Fruit fly (Drosophila melanogaster) whole organism, embryonic: ENCODE data around the gene hd.
A peak's percentile ranks its signal among the peaks of the same experiment; 100 is the strongest.

Experiments used
- CG12659 ChIP-seq: fragments of 200-800 bp; sonication (Bioruptor generic); optimal IDR thresholded peaks from 3 replicates; lab custom pipeline; 2017; ENCODE audit warnings: mild to moderate bottlenecking, missing biosample characterization, missing genetic modification reagents, missing genetic modification characterization
- CG13287 ChIP-seq: fragments of 200-800 bp; sonication (Bioruptor generic); IDR thresholded peaks from 2 replicates; pipeline ENCODE4 v1.3.6; 2022; ENCODE audit warnings: missing biosample characterization, missing genetic modification characterization; ENCODE audit not compliant: partially characterized antibody
- CG1602 ChIP-seq: fragments of 200-800 bp; sonication (Bioruptor generic); optimal IDR thresholded peaks from 3 replicates; lab custom pipeline; 2016; ENCODE audit warnings: missing biosample characterization, missing genetic modification characterization
- CG1603 ChIP-seq: fragments of 200-800 bp; sonication (Bioruptor generic); optimal IDR thresholded peaks from 2 replicates; lab custom pipeline; 2019; ENCODE audit warnings: missing biosample characterization, mild to moderate bottlenecking, missing genetic modification characterization, moderate library complexity
- CG1647 ChIP-seq: fragments of 200-800 bp; sonication (Bioruptor generic); optimal IDR thresholded peaks from 3 replicates; lab custom pipeline; 2016; ENCODE audit warnings: missing biosample characterization, missing genetic modification characterization
- CG16813 ChIP-seq: fragments of 200-800 bp; sonication (Bioruptor generic); IDR thresholded peaks from 3 replicates; pipeline ENCODE4 v1.3.6; 2022; ENCODE audit warnings: missing biosample characterization, missing genetic modification characterization; ENCODE audit not compliant: partially characterized antibody
- CG2116 ChIP-seq: fragments of 200-800 bp; sonication (Bioruptor generic); optimal IDR thresholded peaks from 3 replicates; lab custom pipeline; 2018; ENCODE audit warnings: missing biosample characterization, mild to moderate bottlenecking, missing genetic modification characterization
- CG2678 ChIP-seq: fragments of 200-800 bp; sonication (Bioruptor generic); optimal IDR thresholded peaks from 3 replicates; lab custom pipeline; 2019; ENCODE audit warnings: missing biosample characterization, mild to moderate bottlenecking, missing genetic modification characterization, moderate library complexity
- CG3065 ChIP-seq: fragments of 200-800 bp; sonication (Bioruptor generic); optimal IDR thresholded peaks from 2 replicates; lab custom pipeline; 2016; ENCODE audit warnings: missing biosample characterization, missing genetic modification characterization
- CG33557 ChIP-seq: fragments of 200-800 bp; sonication (Bioruptor generic); optimal IDR thresholded peaks from 2 replicates; lab custom pipeline; 2019; ENCODE audit warnings: missing biosample characterization, mild to moderate bottlenecking, missing genetic modification characterization, moderate library complexity
- CG4282 ChIP-seq: fragments of 200-800 bp; sonication (Bioruptor generic); optimal IDR thresholded peaks from 2 replicates; lab custom pipeline; 2016; ENCODE audit warnings: missing biosample characterization, missing genetic modification characterization
- CG5245 ChIP-seq: fragments of 200-800 bp; sonication (Bioruptor generic); optimal IDR thresholded peaks from 3 replicates; lab custom pipeline; 2016; ENCODE audit warnings: missing biosample characterization, missing genetic modification characterization
- CG8478 ChIP-seq: fragments of >200 bp; optimal IDR thresholded peaks from 2 replicates; lab custom pipeline; 2018
- CG9932 ChIP-seq: fragments of 200-800 bp; sonication (Bioruptor generic); IDR thresholded peaks from 2 replicates; pipeline ENCODE4 v1.3.6; 2022; ENCODE audit warnings: missing biosample characterization, missing genetic modification characterization
- D19A ChIP-seq: fragments of 200-800 bp; optimal IDR thresholded peaks from 3 replicates; lab custom pipeline; 2019; ENCODE audit warnings: missing biosample characterization, mild to moderate bottlenecking, missing genetic modification characterization, moderate library complexity
- Fer2 ChIP-seq: fragments of 200-800 bp; sonication (Bioruptor generic); optimal IDR thresholded peaks from 2 replicates; lab custom pipeline; 2018; ENCODE audit warnings: missing biosample characterization, mild to moderate bottlenecking, missing genetic modification characterization, moderate library complexity
- HLH54F ChIP-seq: fragments of 200-800 bp; sonication (Bioruptor generic); optimal IDR thresholded peaks from 3 replicates; lab custom pipeline; 2016; ENCODE audit warnings: missing biosample characterization, missing genetic modification characterization
- HLHmδ ChIP-seq: fragments of 200-800 bp; sonication (Bioruptor generic); optimal IDR thresholded peaks from 2 replicates; lab custom pipeline; 2018; ENCODE audit warnings: missing biosample characterization, mild to moderate bottlenecking, missing genetic modification characterization, moderate library complexity
- HmgZ ChIP-seq: fragments of 200-800 bp; sonication (Bioruptor generic); optimal IDR thresholded peaks from 2 replicates; lab custom pipeline; 2018; ENCODE audit warnings: missing biosample characterization, mild to moderate bottlenecking, missing genetic modification characterization
- Hr3 ChIP-seq: fragments of 200-800 bp; sonication (Bioruptor generic); optimal IDR thresholded peaks from 3 replicates; lab custom pipeline; 2016; ENCODE audit warnings: missing biosample characterization, missing genetic modification characterization
- Hr39 ChIP-seq: fragments of >200 bp; optimal IDR thresholded peaks from 2 replicates; lab custom pipeline; 2017
- Hsf ChIP-seq: fragments of 200-800 bp; sonication (Bioruptor generic); optimal IDR thresholded peaks from 3 replicates; lab custom pipeline; 2016; ENCODE audit warnings: missing biosample characterization, missing genetic modification characterization
- Mes4 ChIP-seq: fragments of 200-800 bp; sonication (Bioruptor generic); optimal IDR thresholded peaks from 2 replicates; lab custom pipeline; 2016; ENCODE audit warnings: missing biosample characterization, missing genetic modification characterization
- Ptx1 ChIP-seq: fragments of 200-800 bp; sonication (Bioruptor generic); IDR thresholded peaks from 2 replicates; pipeline ENCODE4 v1.3.6; 2022; ENCODE audit warnings: missing biosample characterization, missing genetic modification characterization
- Usf ChIP-seq: fragments of 200-800 bp; sonication (Bioruptor generic); optimal IDR thresholded peaks from 2 replicates; lab custom pipeline; 2017; ENCODE audit warnings: missing genotype, missing biosample characterization, missing genetic modification characterization
- amos ChIP-seq: fragments of 200-800 bp; sonication (Bioruptor generic); IDR thresholded peaks from 2 replicates; pipeline ENCODE4 v1.3.6; 2022; ENCODE audit warnings: missing biosample characterization, missing genetic modification characterization; ENCODE audit not compliant: partially characterized antibody
- aop ChIP-seq: fragments of 200-800 bp; sonication (Bioruptor generic); IDR thresholded peaks from 2 replicates; pipeline ENCODE4 v1.3.6; 2022; ENCODE audit warnings: missing biosample characterization, missing genetic modification characterization
- ase ChIP-seq: fragments of 200-800 bp; sonication (Bioruptor generic); IDR thresholded peaks from 3 replicates; pipeline ENCODE4 v1.3.6; 2022; ENCODE audit warnings: missing biosample characterization, missing genetic modification characterization
- bcd ChIP-seq: fragments of 200-800 bp; sonication (Bioruptor generic); optimal IDR thresholded peaks from 2 replicates; lab custom pipeline; 2017; ENCODE audit warnings: missing biosample characterization, mild to moderate bottlenecking, missing genetic modification characterization
- cwo ChIP-seq: fragments of 200-800 bp; sonication (Bioruptor generic); optimal IDR thresholded peaks from 3 replicates; lab custom pipeline; 2017; ENCODE audit warnings: missing biosample characterization, missing genetic modification characterization, mild to moderate bottlenecking, moderate library complexity, missing genetic modification reagents
- danr ChIP-seq: fragments of 200-800 bp; sonication (Bioruptor generic); IDR thresholded peaks from 2 replicates; pipeline ENCODE4 v1.3.6; 2022; ENCODE audit warnings: missing biosample characterization, missing genetic modification characterization
- emc ChIP-seq: fragments of 200-800 bp; sonication (Bioruptor generic); optimal IDR thresholded peaks from 2 replicates; lab custom pipeline; 2016; ENCODE audit warnings: missing biosample characterization, missing genetic modification characterization
- gsb-n ChIP-seq: fragments of 200-800 bp; sonication (Bioruptor generic); optimal IDR thresholded peaks from 3 replicates; lab custom pipeline; 2018; ENCODE audit warnings: missing biosample characterization, mild to moderate bottlenecking, missing genetic modification characterization
- jigr1 ChIP-seq: fragments of 200-800 bp; sonication (Bioruptor generic); IDR thresholded peaks from 3 replicates; pipeline ENCODE4 v1.3.6; 2022; ENCODE audit warnings: missing biosample characterization, missing genetic modification characterization
- kah ChIP-seq: fragments of 200-800 bp; sonication (Bioruptor generic); optimal IDR thresholded peaks from 2 replicates; lab custom pipeline; 2018; ENCODE audit warnings: missing biosample characterization, mild to moderate bottlenecking, missing genetic modification characterization
- ken ChIP-seq: fragments of 200-800 bp; sonication (Bioruptor generic); IDR thresholded peaks from 3 replicates; pipeline ENCODE4 v1.3.6; 2022; ENCODE audit warnings: missing biosample characterization, missing genetic modification characterization
- knrl ChIP-seq: fragments of 200-800 bp; sonication (Bioruptor generic); IDR thresholded peaks from 3 replicates; pipeline ENCODE4 v1.3.6; 2022; ENCODE audit warnings: missing biosample characterization, missing genetic modification characterization; ENCODE audit not compliant: partially characterized antibody
- lbe ChIP-seq: fragments of 200-800 bp; sonication (Bioruptor generic); optimal IDR thresholded peaks from 2 replicates; lab custom pipeline; 2016; ENCODE audit warnings: missing biosample characterization, mild to moderate bottlenecking, missing genetic modification characterization
- lilli ChIP-seq: fragments of 200-800 bp; sonication (Bioruptor generic); optimal IDR thresholded peaks from 3 replicates; lab custom pipeline; 2016; ENCODE audit warnings: missing biosample characterization, missing genetic modification characterization
- oc ChIP-seq: fragments of 200-800 bp; sonication (Bioruptor generic); optimal IDR thresholded peaks from 2 replicates; lab custom pipeline; 2018; ENCODE audit warnings: missing biosample characterization, mild to moderate bottlenecking, missing genetic modification characterization, moderate library complexity
- otp ChIP-seq: fragments of 200-800 bp; sonication (Bioruptor generic); IDR thresholded peaks from 3 replicates; pipeline ENCODE4, ENCODE4 v1.3.6; 2022; ENCODE audit warnings: missing biosample characterization, missing genetic modification characterization
- p53 ChIP-seq: fragments of 200-800 bp; sonication (Bioruptor generic); optimal IDR thresholded peaks from 2 replicates; lab custom pipeline; 2016; ENCODE audit warnings: missing biosample characterization, missing genetic modification characterization
- pros ChIP-seq: fragments of 200-800 bp; sonication (Bioruptor generic); optimal IDR thresholded peaks from 3 replicates; lab custom pipeline; 2019; ENCODE audit warnings: missing biosample characterization, mild to moderate bottlenecking, missing genetic modification characterization, moderate library complexity
- ranshi ChIP-seq: fragments of 200-800 bp; sonication (Bioruptor generic); IDR thresholded peaks from 2 replicates; pipeline ENCODE4 v1.3.6; 2022; ENCODE audit warnings: missing biosample characterization, missing genetic modification characterization
- sim ChIP-seq: fragments of 200-800 bp; sonication (Bioruptor generic); IDR thresholded peaks from 2 replicates; pipeline ENCODE4 v1.3.6; 2022; ENCODE audit warnings: missing biosample characterization, missing genetic modification characterization
- slou ChIP-seq: fragments of 200-800 bp; sonication (Bioruptor generic); optimal IDR thresholded peaks from 3 replicates; lab custom pipeline; 2016; ENCODE audit warnings: missing biosample characterization, missing genetic modification characterization
- ssp ChIP-seq: fragments of 200-800 bp; sonication (Bioruptor generic); IDR thresholded peaks from 2 replicates; pipeline ENCODE4 v1.3.6; 2022; ENCODE audit warnings: missing biosample characterization, missing genetic modification characterization
- stc ChIP-seq: fragments of 200-800 bp; sonication (Bioruptor generic); IDR thresholded peaks from 2 replicates; pipeline ENCODE4 v1.3.6; 2022; ENCODE audit warnings: missing biosample characterization, missing genetic modification characterization
- tup ChIP-seq: fragments of 200-800 bp; sonication (Bioruptor generic); optimal IDR thresholded peaks from 2 replicates; lab custom pipeline; 2016; ENCODE audit warnings: missing biosample characterization, mild to moderate bottlenecking, missing genetic modification characterization, moderate library complexity
- zen2 ChIP-seq: fragments of 200-800 bp; sonication (Bioruptor generic); IDR thresholded peaks from 3 replicates; pipeline ENCODE4 v1.3.6; 2022; ENCODE audit warnings: missing biosample characterization, missing genetic modification characterization; ENCODE audit not compliant: partially characterized antibody

hd gene

dm6 chr3R:5361681-5362319 lies 13.0 kb downstream of the hd start (continued):
- peak; percentile 93 for TF ChIP-seq CG9932
- peak; percentile 87 for TF ChIP-seq CG2678
- peak; percentile 91 for TF ChIP-seq lilli (GFP tag; lab: Kevin White, UChicago)
- peak; percentile 74 for TF ChIP-seq danr
- TF ChIP-seq CG3065 = peak; percentile 3
- peak; percentile 94 for TF ChIP-seq lbe
- TF ChIP-seq CG13287 (GFP tag; lab: Robert Waterston, UW) = no peak
- peak; percentile 38 for TF ChIP-seq Mes4
- peak; percentile 81 for TF ChIP-seq ase
- peak; percentile 68 for TF ChIP-seq CG1647 (GFP tag; lab: Kevin White, UChicago)
- TF ChIP-seq CG12659 = peak; percentile 75
- TF ChIP-seq Hr3 (GFP tag; lab: Kevin White, UChicago) = peak; percentile 54
- peak; percentile 82 for TF ChIP-seq cwo (GFP tag; lab: Kevin White, UChicago)
- TF ChIP-seq CG4282 (GFP tag; lab: Kevin White, UChicago) = peak; percentile 44
- peak; percentile 65 for TF ChIP-seq ssp
- no peak for TF ChIP-seq knrl
- TF ChIP-seq amos (GFP tag; lab: Robert Waterston, UW) = no peak
- TF ChIP-seq Hsf (GFP tag; lab: Kevin White, UChicago) = peak; percentile 75
- peak; percentile 80 for TF ChIP-seq bcd
- TF ChIP-seq slou (GFP tag; lab: Kevin White, UChicago) = no peak
- TF ChIP-seq kah (GFP tag; lab: Kevin White, UChicago) = no peak
- TF ChIP-seq CG16813 (GFP tag; lab: Robert Waterston, UW) = no peak
- peak; percentile 51; the same call in 1 of the 2 replicates for TF ChIP-seq sim (GFP tag; lab: Robert Waterston, UW)
- TF ChIP-seq tup = peak; percentile 66
- TF ChIP-seq ken (GFP tag; lab: Robert Waterston, UW) = peak; percentile 88
- TF ChIP-seq HLHmδ (GFP tag; lab: Kevin White, UChicago) = no peak
- TF ChIP-seq ranshi (GFP tag; lab: Robert Waterston, UW) = peak; percentile 88
- TF ChIP-seq CG2116 = peak; percentile 4
- no peak for TF ChIP-seq Hr39
- TF ChIP-seq CG33557 = peak; percentile 26
- TF ChIP-seq stc (GFP tag; lab: Robert Waterston, UW) = peak; percentile 88
- TF ChIP-seq HmgZ (tag; lab: Kevin White, UChicago) = peak; percentile 71
- TF ChIP-seq gsb-n (tag; lab: Kevin White, UChicago) = peak; percentile 56
- peak; percentile 35 for TF ChIP-seq p53 (GFP tag; lab: Kevin White, UChicago)
- TF ChIP-seq CG5245 (GFP tag; lab: Kevin White, UChicago) = peak; percentile 79
- peak; percentile 31; the same call in 1 of the 3 replicates for TF ChIP-seq jigr1 (GFP tag; lab: Robert Waterston, UW)
- peak; percentile 84 for TF ChIP-seq otp (GFP tag; lab: Robert Waterston, UW)
- peak; percentile 66 for TF ChIP-seq D19A (tag; lab: Kevin White, UChicago)
- peak; percentile 46 for TF ChIP-seq Usf (GFP tag; lab: Kevin White, UChicago)
- no peak for TF ChIP-seq pros (GFP tag; lab: Kevin White, UChicago)
- peak; percentile 79 for TF ChIP-seq oc (tag; lab: Kevin White, UChicago)
- TF ChIP-seq aop = 0 out of 2 replicates have a peak, but pooled peaks have one; percentile 15
- peak; percentile 39 for TF ChIP-seq Fer2 (tag; lab: Kevin White, UChicago)
- no peak for TF ChIP-seq CG8478 (lab: Kevin White, UChicago)
- peak; percentile 54 for TF ChIP-seq CG1602
- TF ChIP-seq CG1603 = peak; percentile 86
- TF ChIP-seq Ptx1 = peak; percentile 90
- TF ChIP-seq emc (GFP tag; lab: Kevin White, UChicago) = peak; percentile 59
- peak; percentile 82 for TF ChIP-seq HLH54F (GFP tag; lab: Kevin White, UChicago)
- TF ChIP-seq zen2 = no peak
